Fruit fly (Drosophila melanogaster): ENCODE data around the gene CG32983.

Gene CG32983

DNA sequence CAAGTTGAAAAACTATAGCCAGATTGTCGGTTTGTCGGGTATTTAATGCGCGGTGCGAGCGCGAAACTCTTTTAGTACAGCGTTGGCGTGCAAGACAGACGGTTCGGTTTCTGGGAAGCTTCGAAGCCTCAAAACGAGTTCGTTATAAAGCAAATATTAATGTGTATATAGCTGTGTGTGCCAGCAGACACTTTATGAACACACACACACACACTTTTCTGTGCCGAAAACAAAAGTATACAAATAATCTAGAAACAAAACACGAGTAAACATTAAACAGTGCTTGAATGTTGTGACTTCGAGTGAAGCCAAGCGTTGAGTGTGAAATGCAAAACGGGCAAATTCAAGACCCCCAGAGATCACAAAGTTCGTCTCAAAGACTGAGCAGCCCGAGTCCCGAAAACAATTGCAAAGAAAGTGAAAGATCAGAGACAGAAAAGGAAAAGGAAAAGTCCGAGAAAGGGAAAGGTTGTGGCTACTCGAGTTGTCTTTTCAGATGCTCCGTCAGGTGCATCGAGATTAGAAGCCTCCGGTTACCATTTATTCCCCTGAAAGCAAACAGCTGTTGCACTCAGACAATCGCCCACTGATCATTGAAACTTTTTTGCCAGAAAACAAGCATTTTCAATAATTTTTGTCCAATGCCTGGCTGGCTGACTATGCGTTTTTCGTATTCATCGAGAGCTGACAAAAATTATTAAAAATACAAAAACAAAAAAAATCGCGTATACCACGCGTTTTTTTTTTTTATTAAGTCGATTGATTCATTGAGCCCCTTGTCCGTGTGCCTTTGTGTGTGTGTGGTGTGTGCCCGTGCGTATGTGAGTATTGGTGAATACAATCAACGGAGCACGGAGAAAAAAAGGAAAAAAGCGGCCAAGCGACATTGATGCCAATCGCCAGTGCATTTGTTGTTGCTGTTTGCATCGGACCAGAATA lies 33.3 kb downstream of the CG32983 start, which contains the start of gene CG34398 (continued):
- TF ChIP-seq lz (GFP tag; optimal IDR thresholded peaks at IDR 0.05), result no peak
- no peak for TF ChIP-seq CG3032 (tag; optimal IDR thresholded peaks at IDR 0.05)
- no peak for TF ChIP-seq CG3919 (GFP tag; optimal IDR thresholded peaks at IDR 0.05)
- TF ChIP-seq Hr4 (GFP tag; optimal IDR thresholded peaks at IDR 0.05), result no peak
- peak; percentile 35 for TF ChIP-seq Eip78C (GFP tag)
- peak; percentile 76 for TF ChIP-seq Blimp-1 (GFP tag; optimal IDR thresholded peaks at IDR 0.05)
- TF ChIP-seq CG31627 (GFP tag; optimal IDR thresholded peaks at IDR 0.05), result no peak
- no peak for TF ChIP-seq topi (GFP tag; optimal IDR thresholded peaks at IDR 0.05)
- no peak for TF ChIP-seq acj6 (GFP tag; optimal IDR thresholded peaks at IDR 0.05)
- no peak for TF ChIP-seq CG7368 (GFP tag; optimal IDR thresholded peaks at IDR 0.05)
- no peak for TF ChIP-seq Smox (GFP tag; optimal IDR thresholded peaks at IDR 0.05)
- peak; percentile 34 for TF ChIP-seq CG6808 (GFP tag; optimal IDR thresholded peaks at IDR 0.05)
- TF ChIP-seq fd85E (GFP tag; optimal IDR thresholded peaks at IDR 0.05), result no peak
- TF ChIP-seq fkh (GFP tag; optimal IDR thresholded peaks at IDR 0.05), result peak; percentile 74
- peak; percentile 2 for TF ChIP-seq CG6276 (GFP tag; optimal IDR thresholded peaks at IDR 0.05)
- no peak for TF ChIP-seq CG11902 (GFP tag; optimal IDR thresholded peaks at IDR 0.05)
- TF ChIP-seq CG11294 (GFP tag; IDR thresholded peaks at IDR 0.05), result no peak
- no peak for TF ChIP-seq Met (GFP tag; optimal IDR thresholded peaks at IDR 0.05)
- TF ChIP-seq Eip75B (GFP tag; optimal IDR thresholded peaks at IDR 0.05), result no peak
- TF ChIP-seq CG6854 (GFP tag; optimal IDR thresholded peaks at IDR 0.05), result no peak
- no peak for TF ChIP-seq Sox15 (GFP tag; optimal IDR thresholded peaks at IDR 0.05)
- TF ChIP-seq esn (GFP tag; optimal IDR thresholded peaks at IDR 0.05), result no peak

DNA sequence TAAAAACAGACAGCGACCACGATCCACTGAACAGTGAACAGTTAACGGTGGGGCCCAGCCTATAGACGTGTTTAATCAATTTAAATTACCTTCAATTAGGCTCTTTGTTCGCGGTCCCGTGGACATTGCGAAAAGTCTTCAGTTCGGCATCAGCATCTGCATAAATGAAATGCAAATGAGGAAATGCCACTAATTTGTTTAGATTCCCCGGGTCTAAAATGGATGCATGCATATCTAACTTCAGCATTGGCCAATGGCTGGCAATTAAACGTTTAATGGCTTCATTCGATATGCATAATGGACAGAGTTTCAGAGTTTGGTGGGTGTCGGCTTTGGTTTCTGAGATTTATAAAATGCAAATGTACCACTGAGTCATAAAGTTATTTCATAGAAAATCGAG lies 36.2 kb downstream of the CG32983 start:
- no peak for TF ChIP-seq fd85E (GFP tag; optimal IDR thresholded peaks at IDR 0.05)
- TF ChIP-seq Ets96B (tag; optimal IDR thresholded peaks at IDR 0.05), result no peak
- no peak for TF ChIP-seq dac (GFP tag; optimal IDR thresholded peaks at IDR 0.05)
- TF ChIP-seq CG6792 (GFP tag; optimal IDR thresholded peaks at IDR 0.05), result no peak
- TF ChIP-seq Hr4 (GFP tag; optimal IDR thresholded peaks at IDR 0.05), result no peak
- no peak for TF ChIP-seq eg (GFP tag; IDR thresholded peaks at IDR 0.05)
- no peak for TF ChIP-seq CG6854 (GFP tag; optimal IDR thresholded peaks at IDR 0.05)
- no peak for TF ChIP-seq CG10631 (GFP tag; optimal IDR thresholded peaks at IDR 0.05)
- TF ChIP-seq Eip75B (GFP tag; optimal IDR thresholded peaks at IDR 0.05), result no peak
- no peak for TF ChIP-seq CG10669 (GFP tag; optimal IDR thresholded peaks at IDR 0.05)
- TF ChIP-seq Sox15 (GFP tag; optimal IDR thresholded peaks at IDR 0.05), result no peak
- no peak for TF ChIP-seq CG4318 (GFP tag; optimal IDR thresholded peaks at IDR 0.05)
- no peak for TF ChIP-seq CG1621 (tag; optimal IDR thresholded peaks at IDR 0.05)
- TF ChIP-seq CG3032 (tag; optimal IDR thresholded peaks at IDR 0.05), result no peak
- TF ChIP-seq vri (GFP tag; optimal IDR thresholded peaks at IDR 0.05), result no peak

DNA sequence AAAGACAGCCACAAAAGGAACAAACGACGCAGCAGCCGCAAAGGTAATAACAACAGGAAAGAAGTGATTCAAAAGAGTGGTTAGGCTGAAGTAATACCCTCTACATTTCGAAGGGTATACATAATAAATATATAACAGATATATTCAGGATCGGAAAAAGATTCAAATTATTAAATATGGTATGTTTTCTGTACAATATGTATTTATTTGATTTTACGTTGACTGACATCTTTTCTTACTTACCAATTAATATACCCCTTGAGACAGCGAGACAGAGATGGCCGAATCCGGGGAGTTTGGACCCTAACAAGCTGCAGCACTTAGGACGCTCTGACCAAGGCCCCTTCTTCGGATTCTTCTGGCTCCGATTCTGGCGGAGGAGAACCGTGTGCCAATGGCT lies 40.6 kb downstream of the CG32983 start:
- TF ChIP-seq dsx (GFP tag; optimal IDR thresholded peaks at IDR 0.05; ENCODE audit: poor library complexity, severe bottlenecking), result no peak
- TF ChIP-seq Ets21C (GFP tag; optimal IDR thresholded peaks at IDR 0.05), result no peak
- TF ChIP-seq achi (GFP tag; optimal IDR thresholded peaks at IDR 0.05), result peak; percentile 16
- peak in 1 of 2 experiments; percentile 35 for TF ChIP-seq salr (GFP tag; optimal IDR thresholded peaks at IDR 0.05)
- peak; percentile 26 for TF ChIP-seq CG6808 (GFP tag; optimal IDR thresholded peaks at IDR 0.05)
- no peak for TF ChIP-seq CG11294 (GFP tag; IDR thresholded peaks at IDR 0.05)
- TF ChIP-seq Sox102F (GFP tag; optimal IDR thresholded peaks at IDR 0.05), result peak; percentile 8
- TF ChIP-seq CG6276 (GFP tag; optimal IDR thresholded peaks at IDR 0.05), result no peak
- peak; percentile 55 for TF ChIP-seq Met (GFP tag; optimal IDR thresholded peaks at IDR 0.05)
- no peak for TF ChIP-seq CG15336 (GFP tag; IDR thresholded peaks at IDR 0.05)
- TF ChIP-seq Hr39 (GFP tag; optimal IDR thresholded peaks at IDR 0.05), result peak; percentile 6
- no peak for TF ChIP-seq CG34406 (GFP tag; optimal IDR thresholded peaks at IDR 0.05)
- TF ChIP-seq OdsH (GFP tag; optimal IDR thresholded peaks at IDR 0.05), result no peak
- peak; percentile 19 for TF ChIP-seq CG3919 (GFP tag; optimal IDR thresholded peaks at IDR 0.05)
- peak; percentile 52 for TF ChIP-seq Smox (GFP tag; optimal IDR thresholded peaks at IDR 0.05)
- no peak for TF ChIP-seq fkh (GFP tag; optimal IDR thresholded peaks at IDR 0.05)
- no peak for TF ChIP-seq CG4318 (GFP tag; optimal IDR thresholded peaks at IDR 0.05)
- no peak for TF ChIP-seq CG32006 (GFP tag; optimal IDR thresholded peaks at IDR 0.05)
- TF ChIP-seq Eip78C (GFP tag), result peak; percentile 78
- TF ChIP-seq spab (GFP tag; optimal IDR thresholded peaks at IDR 0.05), result peak; percentile 29
- no peak for TF ChIP-seq CG8632 (GFP tag; optimal IDR thresholded peaks at IDR 0.05)
- TF ChIP-seq CG3032 (tag; optimal IDR thresholded peaks at IDR 0.05), result peak; percentile 49
- TF ChIP-seq lz (GFP tag; optimal IDR thresholded peaks at IDR 0.05), result peak; percentile 29
- no peak for TF ChIP-seq CG8319 (GFP tag; optimal IDR thresholded peaks at IDR 0.05)
- peak; percentile 10 for TF ChIP-seq CG6792 (GFP tag; optimal IDR thresholded peaks at IDR 0.05)
- TF ChIP-seq Hr4 (GFP tag; optimal IDR thresholded peaks at IDR 0.05), result no peak
- TF ChIP-seq cyc (GFP tag; optimal IDR thresholded peaks at IDR 0.05), result peak; percentile 38
